Fruit fly (Drosophila melanogaster) whole organism, larva: Measurements from ENCODE around the gene nmdyn-D7.

Experiments used
- noc ChIP-seq: fragments of 200-800 bp; sonication (Bioruptor generic); optimal IDR thresholded peaks from 3 replicates; lab custom pipeline; 2019; ENCODE audit warnings: missing biosample characterization, mild to moderate bottlenecking, missing genetic modification characterization, moderate library complexity

nmdyn-D7 gene

dm6 chr3R:9679746-9680145 is at the start of gene nmdyn-D7:
TSS of gene nmdyn-D7 (plus strand) at chr3R:9679939.
- no peak for TF ChIP-seq noc (tag; lab: Kevin White, UChicago)

- TF ChIP-seq noc (tag; lab: Kevin White, UChicago), result no peak
Observed at dm6 chr3R:9630053-9630632, 49.6 kb upstream of the nmdyn-D7 start.

dm6 chr3R:9630633-9631095 is 49.1 kb upstream of the nmdyn-D7 start, which contains the start of gene Calr:
TSS of gene Calr (minus strand) at chr3R:9630851.
- TF ChIP-seq noc (tag; lab: Kevin White, UChicago), result peak; percentile 50

- no peak for TF ChIP-seq noc (tag; lab: Kevin White, UChicago)
Observed at dm6 chr3R:9631564-9631963, 48.2 kb upstream of the nmdyn-D7 start, which contains the start of gene SpdS. TSS of gene SpdS (plus strand) at chr3R:9631641.

- no peak for TF ChIP-seq noc (tag; lab: Kevin White, UChicago)
Observed at dm6 chr3R:9632110-9632921, 47.4 kb upstream of the nmdyn-D7 start.

- no peak for TF ChIP-seq noc (tag; lab: Kevin White, UChicago)
Observed at dm6 chr3R:9637361-9637760, 42.4 kb upstream of the nmdyn-D7 start, which contains the start of gene Scm. TSS of gene Scm (minus strand) at chr3R:9637611.

- TF ChIP-seq noc (tag; lab: Kevin White, UChicago), result no peak
Observed at dm6 chr3R:9637882-9638281, 41.9 kb upstream of the nmdyn-D7 start, which contains the start of gene Dh44. TSS of gene Dh44 (plus strand) at chr3R:9638182.

dm6 chr3R:9640313-9640712 is 39.4 kb upstream of the nmdyn-D7 start:
- TF ChIP-seq noc (tag; lab: Kevin White, UChicago), result no peak

- no peak for TF ChIP-seq noc (tag; lab: Kevin White, UChicago)
Observed at dm6 chr3R:9643977-9644376, 35.8 kb upstream of the nmdyn-D7 start.

- TF ChIP-seq noc (tag; lab: Kevin White, UChicago), result no peak
Observed at dm6 chr3R:9644620-9645019, 35.1 kb upstream of the nmdyn-D7 start.

dm6 chr3R:9646104-9646707 is 33.5 kb upstream of the nmdyn-D7 start, which contains the start of gene Fst:
TSS of gene Fst (minus strand) at chr3R:9646154.
- peak; percentile 68 for TF ChIP-seq noc (tag; lab: Kevin White, UChicago)

dm6 chr3R:9665405-9665804 is 14.3 kb upstream of the nmdyn-D7 start:
- no peak for TF ChIP-seq noc (tag; lab: Kevin White, UChicago)

dm6 chr3R:9673207-9673606 is 6.5 kb upstream of the nmdyn-D7 start:
- no peak for TF ChIP-seq noc (tag; lab: Kevin White, UChicago)

- no peak for TF ChIP-seq noc (tag; lab: Kevin White, UChicago)
Observed at dm6 chr3R:9674196-9674693, 5.5 kb upstream of the nmdyn-D7 start, which contains the start of gene Dhc1. TSS of gene Dhc1 (minus strand) at chr3R:9674643.

- TF ChIP-seq noc (tag; lab: Kevin White, UChicago), result no peak
Observed at dm6 chr3R:9674968-9675573, 4.7 kb upstream of the nmdyn-D7 start, which contains the start of gene Nepl12. TSS of gene Nepl12 (plus strand) at chr3R:9675523.
